Fruit fly (Drosophila melanogaster): ENCODE measurements around the gene Nmnat.

The Nmnat gene

DNA sequence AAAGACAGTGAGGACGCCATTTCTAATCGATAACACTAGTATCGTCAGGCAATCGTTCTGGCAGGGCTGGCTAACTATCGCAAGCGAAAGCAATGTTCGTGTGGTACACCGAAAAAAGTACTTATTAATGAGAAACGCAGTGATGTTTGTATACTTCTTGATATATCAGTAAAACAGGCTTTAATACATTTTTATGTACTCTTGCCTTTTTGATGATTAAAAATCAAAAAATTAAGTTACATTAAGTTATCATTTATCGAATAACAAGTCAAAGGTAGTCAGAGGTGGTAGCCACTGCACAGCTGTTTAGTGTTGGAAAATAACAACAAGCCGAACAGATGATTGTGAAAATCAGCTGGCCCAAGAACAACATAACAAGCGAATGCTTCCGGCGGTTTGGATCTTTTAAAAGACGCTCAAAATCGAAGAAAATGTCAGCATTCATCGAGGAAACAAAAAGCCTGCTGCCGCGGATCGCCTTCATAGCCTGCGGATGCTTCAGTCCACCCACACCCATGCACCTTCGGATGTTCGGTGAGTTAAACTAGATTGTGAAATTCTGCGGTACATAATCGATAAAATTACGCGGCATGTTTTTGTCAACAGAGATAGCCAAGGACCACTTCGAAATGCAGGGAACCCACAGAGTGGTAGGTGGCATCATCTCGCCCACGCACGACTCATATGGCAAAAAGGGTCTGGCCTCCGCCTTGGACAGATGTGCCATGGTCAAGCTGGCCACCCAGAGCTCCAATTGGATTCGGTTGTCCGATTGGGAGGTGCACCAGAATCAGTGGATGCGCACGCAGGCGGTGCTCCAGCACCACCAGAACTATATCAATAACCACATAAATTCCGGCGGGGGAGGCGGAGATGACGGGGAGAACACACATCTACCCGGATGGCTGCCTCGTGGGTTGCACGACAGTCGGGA lies at the start of gene Nmnat, which contains the start of gene ssh (continued):
- no peak for TF ChIP-seq ssp (GFP tag; IDR thresholded peaks at IDR 0.05)
- TF ChIP-seq sr (GFP tag; IDR thresholded peaks at IDR 0.05) = no peak
- no peak for TF ChIP-seq dan (GFP tag; IDR thresholded peaks at IDR 0.05)
- TF ChIP-seq D (optimal IDR thresholded peaks at IDR 0.05) = peak; percentile 49
- TF ChIP-seq D (GFP tag; optimal IDR thresholded peaks at IDR 0.05) = no peak
- TF ChIP-seq otp (GFP tag; IDR thresholded peaks at IDR 0.05) = no peak
- TF ChIP-seq CG12769 (tag; optimal IDR thresholded peaks at IDR 0.05) = no peak
- TF ChIP-seq H15 (GFP tag; IDR thresholded peaks at IDR 0.05) = no peak
- TF ChIP-seq Tbp (GFP tag; optimal IDR thresholded peaks at IDR 0.05) = no peak
- peak; percentile 2 for TF ChIP-seq ind (GFP tag; optimal IDR thresholded peaks at IDR 0.05)
- peak; percentile 62 for TF ChIP-seq CG2712 (tag; optimal IDR thresholded peaks at IDR 0.05)
- no peak for TF ChIP-seq CG18764 (GFP tag; optimal IDR thresholded peaks at IDR 0.05)
- no peak for TF ChIP-seq Dip2 (GFP tag; IDR thresholded peaks at IDR 0.05)
- TF ChIP-seq tll (GFP tag; optimal IDR thresholded peaks at IDR 0.05) = peak; percentile 85 to 89
- no peak for TF ChIP-seq wdn (GFP tag; IDR thresholded peaks at IDR 0.05)
- TF ChIP-seq mld (GFP tag; IDR thresholded peaks at IDR 0.05; ENCODE audit: partially characterized antibody) = peak; percentile 84
- TF ChIP-seq pb (GFP tag; optimal IDR thresholded peaks at IDR 0.05) = peak; percentile 1
- no peak for TF ChIP-seq PHDP (tag; optimal IDR thresholded peaks at IDR 0.05)
- TF ChIP-seq fu2 (GFP tag; optimal IDR thresholded peaks at IDR 0.05) = no peak
- TF ChIP-seq scrt (GFP tag; optimal IDR thresholded peaks at IDR 0.05) = no peak
- TF ChIP-seq knrl (GFP tag; IDR thresholded peaks at IDR 0.05; ENCODE audit: partially characterized antibody) = peak; percentile 94
- TF ChIP-seq dimm (GFP tag; IDR thresholded peaks at IDR 0.05) = no peak
- peak; percentile 98 for TF ChIP-seq Sin3A (optimal IDR thresholded peaks at IDR 0.05)
- TF ChIP-seq ewg (GFP tag; optimal IDR thresholded peaks at IDR 0.05) = peak; percentile 0
- TF ChIP-seq Mes4 (GFP tag; optimal IDR thresholded peaks at IDR 0.05) = no peak
- TF ChIP-seq Ets65A (GFP tag) = peak; percentile 73
- peak; percentile 93 for TF ChIP-seq CG13287 (GFP tag; IDR thresholded peaks at IDR 0.05; ENCODE audit: partially characterized antibody)
- no peak for TF ChIP-seq D19B (GFP tag; optimal IDR thresholded peaks at IDR 0.05)
- no peak for TF ChIP-seq Bdp1 (GFP tag; optimal IDR thresholded peaks at IDR 0.05)
- TF ChIP-seq NfI (GFP tag; optimal IDR thresholded peaks at IDR 0.05) = peak; percentile 29
- no peak for TF ChIP-seq CG15011 (GFP tag; optimal IDR thresholded peaks at IDR 0.05)
- TF ChIP-seq Sry-β (GFP tag; optimal IDR thresholded peaks at IDR 0.05) = peak; percentile 17
- no peak for TF ChIP-seq CG11398 (GFP tag; optimal IDR thresholded peaks at IDR 0.05)
- no peak for TF ChIP-seq CG13424 (tag; optimal IDR thresholded peaks at IDR 0.05)
- TF ChIP-seq Deaf1 (tag; optimal IDR thresholded peaks at IDR 0.05) = no peak
- TF ChIP-seq Sox100B (GFP tag; optimal IDR thresholded peaks at IDR 0.05) = no peak
- no peak for TF ChIP-seq tap (tag; optimal IDR thresholded peaks at IDR 0.05)
- TF ChIP-seq chn (GFP tag; optimal IDR thresholded peaks at IDR 0.05) = no peak
- no peak for TF ChIP-seq CG17328 (GFP tag; IDR thresholded peaks at IDR 0.05)
- TF ChIP-seq trem (tag; optimal IDR thresholded peaks at IDR 0.05) = peak; percentile 93
- no peak for TF ChIP-seq Dek (tag; optimal IDR thresholded peaks at IDR 0.05)
- no peak for TF ChIP-seq Neu2 (GFP tag; optimal IDR thresholded peaks at IDR 0.05; ENCODE audit: borderline replicate concordance)
- no peak for TF ChIP-seq Trl (optimal IDR thresholded peaks at IDR 0.05)
- TF ChIP-seq Trl (GFP tag; optimal IDR thresholded peaks at IDR 0.05) = no peak
- TF ChIP-seq kay (GFP tag; optimal IDR thresholded peaks at IDR 0.05) = no peak
- peak; percentile 92 for TF ChIP-seq hb (GFP tag; IDR thresholded peaks at IDR 0.05; ENCODE audit: partially characterized antibody)
- TF ChIP-seq sens (GFP tag) = peak; percentile 88
- peak; percentile 31 for TF ChIP-seq az2 (GFP tag; optimal IDR thresholded peaks at IDR 0.05)
- no peak for TF ChIP-seq Poxn (GFP tag; IDR thresholded peaks at IDR 0.05)
- TF ChIP-seq lilli (GFP tag; optimal IDR thresholded peaks at IDR 0.05) = peak; percentile 57
- TF ChIP-seq abd-A (tag; optimal IDR thresholded peaks at IDR 0.05) = no peak
